Fruit fly (Drosophila melanogaster): ENCODE results near the gene CG13373.

The CG13373 gene

DNA sequence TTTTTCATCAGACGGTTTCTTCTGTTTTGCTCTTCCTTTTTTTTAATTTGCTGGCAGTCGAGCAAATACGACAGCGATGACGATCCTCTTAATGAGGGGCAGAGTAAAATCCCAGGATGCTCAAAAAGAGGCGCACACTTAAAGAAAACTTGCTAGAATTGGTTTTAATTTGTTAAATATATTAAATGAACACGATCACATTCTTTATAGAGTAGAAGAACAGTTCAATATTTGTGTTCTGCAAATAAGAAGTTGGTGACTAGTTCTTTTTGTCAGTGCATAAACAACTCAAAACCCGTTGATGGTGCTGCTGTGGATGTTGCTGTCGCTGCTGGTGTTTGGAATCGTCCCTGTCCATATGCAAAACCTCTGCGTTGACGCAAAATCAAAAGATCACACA lies 28.5 kb upstream of the CG13373 start:
- no peak for TF ChIP-seq GATAd (GFP tag; optimal IDR thresholded peaks at IDR 0.05)
- no peak for TF ChIP-seq lola (GFP tag; optimal IDR thresholded peaks at IDR 0.05)
- TF ChIP-seq woc (GFP tag; optimal IDR thresholded peaks at IDR 0.05): peak; percentile 66
- no peak for TF ChIP-seq Hr78 (GFP tag; optimal IDR thresholded peaks at IDR 0.05)
- TF ChIP-seq jim (GFP tag; optimal IDR thresholded peaks at IDR 0.05): no peak
- TF ChIP-seq OdsH (GFP tag; optimal IDR thresholded peaks at IDR 0.05): peak; percentile 79
- TF ChIP-seq dl (GFP tag; optimal IDR thresholded peaks at IDR 0.05; ENCODE audit: insufficient read depth in 1 of 2, partially characterized antibody in 2 of 2): no peak
- TF ChIP-seq Abd-B (GFP tag; optimal IDR thresholded peaks at IDR 0.05): no peak
- peak in 1 of 2 experiments; percentile 86 for TF ChIP-seq foxo (GFP tag; optimal IDR thresholded peaks at IDR 0.05)
- no peak for TF ChIP-seq usp (GFP tag; optimal IDR thresholded peaks at IDR 0.05)
- no peak for TF ChIP-seq Vsx2 (GFP tag; optimal IDR thresholded peaks at IDR 0.05; ENCODE audit: partially characterized antibody)
- TF ChIP-seq brk (GFP tag; optimal IDR thresholded peaks at IDR 0.05): peak; percentile 73
- peak; percentile 69 for TF ChIP-seq tai (GFP tag; optimal IDR thresholded peaks at IDR 0.05)
- peak; percentile 80 for TF ChIP-seq fru (GFP tag; optimal IDR thresholded peaks at IDR 0.05)
- TF ChIP-seq Mio (GFP tag; optimal IDR thresholded peaks at IDR 0.05): no peak
- TF ChIP-seq Hr83 (GFP tag; optimal IDR thresholded peaks at IDR 0.05; ENCODE audit: poor library complexity, severe bottlenecking): no peak
- TF ChIP-seq ey (GFP tag; optimal IDR thresholded peaks at IDR 0.05): peak; percentile 81
- no peak for TF ChIP-seq Dif (GFP tag; optimal IDR thresholded peaks at IDR 0.05; ENCODE audit: partially characterized antibody)
- peak; percentile 20 for TF ChIP-seq dsf (GFP tag; optimal IDR thresholded peaks at IDR 0.05; ENCODE audit: borderline replicate concordance)
- TF ChIP-seq Hnf4 (GFP tag; optimal IDR thresholded peaks at IDR 0.05): peak; percentile 79
- peak; percentile 79 for TF ChIP-seq Sp1 (GFP tag; optimal IDR thresholded peaks at IDR 0.05)
- peak; percentile 88 for TF ChIP-seq h (GFP tag; optimal IDR thresholded peaks at IDR 0.05)
- no peak for TF ChIP-seq N (GFP tag; optimal IDR thresholded peaks at IDR 0.05)
- no peak for TF ChIP-seq Dfd (GFP tag; optimal IDR thresholded peaks at IDR 0.05)
- peak; percentile 68 for TF ChIP-seq sage (GFP tag; optimal IDR thresholded peaks at IDR 0.05)
- peak; percentile 59 for TF ChIP-seq dmrt93B (GFP tag; optimal IDR thresholded peaks at IDR 0.05)
- peak; percentile 34 for TF ChIP-seq CG32264 (GFP tag; optimal IDR thresholded peaks at IDR 0.05)
- peak; percentile 38 for TF ChIP-seq Rel (GFP tag; optimal IDR thresholded peaks at IDR 0.05)
- TF ChIP-seq Rel (tag; optimal IDR thresholded peaks at IDR 0.05): peak; percentile 5
- peak; percentile 77 for TF ChIP-seq br (GFP tag; optimal IDR thresholded peaks at IDR 0.05)
- TF ChIP-seq CG9705 (GFP tag; optimal IDR thresholded peaks at IDR 0.05): peak; percentile 23
- TF ChIP-seq Jra (GFP tag; optimal IDR thresholded peaks at IDR 0.05): peak; percentile 11
- peak; percentile 71 for TF ChIP-seq psq (GFP tag; optimal IDR thresholded peaks at IDR 0.05)
- TF ChIP-seq pan (optimal IDR thresholded peaks at IDR 0.05): no peak
- TF ChIP-seq rgr (GFP tag; optimal IDR thresholded peaks at IDR 0.05): peak; percentile 84
- TF ChIP-seq HLH106 (tag; optimal IDR thresholded peaks at IDR 0.05): peak; percentile 80
- no peak for TF ChIP-seq sv (GFP tag; optimal IDR thresholded peaks at IDR 0.05)
- TF ChIP-seq CrebA (GFP tag; optimal IDR thresholded peaks at IDR 0.05; ENCODE audit: borderline replicate concordance): peak; percentile 37

DNA sequence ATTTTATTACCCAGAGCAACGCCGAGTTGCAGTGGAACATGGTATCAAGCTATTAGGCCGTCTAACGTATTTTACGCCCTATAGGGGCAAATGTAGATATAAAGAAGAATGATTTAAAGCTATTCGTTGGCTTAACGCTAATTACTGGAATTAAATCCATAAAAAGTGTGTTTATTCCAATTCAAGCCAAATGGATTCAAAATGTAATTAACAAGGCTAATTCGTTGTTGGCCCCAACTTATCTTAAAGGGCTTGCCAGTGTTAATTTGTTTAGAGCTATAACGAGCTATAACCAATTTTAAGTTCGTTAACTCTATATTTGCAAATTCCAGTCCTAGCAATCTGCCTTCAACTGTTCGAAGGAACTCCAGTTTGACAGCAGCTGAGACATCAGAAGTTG lies 27.8 kb upstream of the CG13373 start:
- TF ChIP-seq pan (optimal IDR thresholded peaks at IDR 0.05): no peak
- TF ChIP-seq br (GFP tag; optimal IDR thresholded peaks at IDR 0.05): no peak
- no peak for TF ChIP-seq sv (GFP tag; optimal IDR thresholded peaks at IDR 0.05)
- no peak for TF ChIP-seq Hr83 (GFP tag; optimal IDR thresholded peaks at IDR 0.05; ENCODE audit: poor library complexity, severe bottlenecking)
- TF ChIP-seq dl (GFP tag; optimal IDR thresholded peaks at IDR 0.05; ENCODE audit: insufficient read depth in 1 of 2, partially characterized antibody in 2 of 2): no peak
- no peak for TF ChIP-seq CG9705 (GFP tag; optimal IDR thresholded peaks at IDR 0.05)
- no peak for TF ChIP-seq CG32264 (GFP tag; optimal IDR thresholded peaks at IDR 0.05)
- no peak for TF ChIP-seq rgr (GFP tag; optimal IDR thresholded peaks at IDR 0.05)

DNA sequence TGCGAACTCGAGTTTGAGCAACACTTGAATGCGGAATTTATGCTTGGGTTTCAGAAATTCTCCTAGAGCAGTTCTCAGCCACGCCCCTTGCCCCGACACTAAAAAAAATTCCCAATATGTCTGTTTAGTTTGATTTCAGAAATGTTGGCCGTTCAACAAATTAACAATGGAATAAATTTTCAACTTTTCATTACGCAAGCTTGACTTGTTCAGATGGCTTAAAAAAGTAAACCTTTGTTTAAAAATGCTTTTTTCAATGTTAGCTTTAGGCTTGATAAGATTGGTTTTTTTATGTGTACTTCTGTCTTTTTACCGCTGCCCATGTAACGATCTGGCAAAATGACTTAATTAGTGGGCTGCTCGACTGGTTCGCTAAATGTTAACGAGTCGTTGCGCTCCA lies 24.1 kb upstream of the CG13373 start:
- TF ChIP-seq lola (GFP tag; optimal IDR thresholded peaks at IDR 0.05) (no peak), br (GFP tag; optimal IDR thresholded peaks at IDR 0.05) (no peak), dsf (GFP tag; optimal IDR thresholded peaks at IDR 0.05; ENCODE audit: borderline replicate concordance) (no peak)

Measured in whole organism, wandering third instar larva.